Fruit fly (Drosophila melanogaster) whole organism, adult: ENCODE data around the gene SIFaR.
A peak's percentile ranks its signal among the peaks of the same experiment; 100 is the strongest.

Experiments
- CG11617 ChIP-seq: fragments of 200-800 bp; sonication (Bioruptor generic); optimal IDR thresholded peaks from 2 replicates; lab custom pipeline; 2017; ENCODE audit warnings: mild to moderate bottlenecking, missing biosample characterization, missing genetic modification reagents, missing genetic modification characterization
- CG12768 ChIP-seq: fragments of 200-800 bp; sonication (Bioruptor generic); optimal IDR thresholded peaks from 2 replicates; lab custom pipeline; 2017; ENCODE audit warnings: missing biosample characterization, missing genetic modification characterization, mild to moderate bottlenecking, moderate library complexity, missing genetic modification reagents
- CG14711 ChIP-seq: fragments of 200-800 bp; sonication (Bioruptor generic); optimal IDR thresholded peaks from 2 replicates; lab custom pipeline; 2018; ENCODE audit warnings: missing biosample characterization, mild to moderate bottlenecking, missing genetic modification characterization, moderate library complexity
- CG1620 ChIP-seq: fragments of 200-800 bp; sonication (Bioruptor generic); optimal IDR thresholded peaks from 2 replicates; lab custom pipeline; 2016; ENCODE audit warnings: missing biosample characterization, missing genetic modification characterization
- CG33017 ChIP-seq: fragments of 200-800 bp; sonication (Bioruptor generic); optimal IDR thresholded peaks from 2 replicates; lab custom pipeline; 2018; ENCODE audit warnings: missing biosample characterization, mild to moderate bottlenecking, missing genetic modification characterization, moderate library complexity
- CG5204 ChIP-seq: fragments of 200-800 bp; sonication (Bioruptor generic); optimal IDR thresholded peaks from 2 replicates; lab custom pipeline; 2016; ENCODE audit warnings: missing biosample characterization, missing genetic modification characterization
- CG7045 ChIP-seq: fragments of 200-800 bp; sonication (Bioruptor generic); optimal IDR thresholded peaks from 2 replicates; lab custom pipeline; 2017; ENCODE audit warnings: missing biosample characterization, mild to moderate bottlenecking, missing genetic modification characterization
- CG7101 ChIP-seq: fragments of 200-800 bp; sonication (Bioruptor generic); optimal IDR thresholded peaks from 2 replicates; lab custom pipeline; 2018; ENCODE audit warnings: missing biosample characterization, mild to moderate bottlenecking, missing genetic modification characterization, moderate library complexity
- Clk ChIP-seq: fragments of 200-800 bp; sonication (Bioruptor generic); optimal IDR thresholded peaks from 2 replicates; lab custom pipeline; 2017; ENCODE audit warnings: missing biosample characterization, missing genetic modification characterization
- Crg-1 ChIP-seq: fragments of 200-800 bp; sonication (Bioruptor generic); optimal IDR thresholded peaks from 2 replicates; lab custom pipeline; 2016; ENCODE audit warnings: missing biosample characterization, missing genetic modification characterization
- Hr96 ChIP-seq: fragments of 200-800 bp; sonication (Bioruptor generic); optimal IDR thresholded peaks from 2 replicates; lab custom pipeline; 2016; ENCODE audit warnings: missing biosample characterization, missing genetic modification characterization
- Mnt ChIP-seq: fragments of 200-800 bp; sonication (Bioruptor generic); optimal IDR thresholded peaks from 2 replicates; lab custom pipeline; 2016; ENCODE audit warnings: missing biosample characterization, mild to moderate bottlenecking, missing genetic modification characterization
- bab1 ChIP-seq: fragments of 200-800 bp; sonication (Bioruptor generic); optimal IDR thresholded peaks from 3 replicates; lab custom pipeline; 2019; ENCODE audit warnings: missing biosample characterization, mild to moderate bottlenecking, missing genetic modification characterization, moderate library complexity
- cic ChIP-seq: fragments of 200-800 bp; sonication (Bioruptor generic); optimal IDR thresholded peaks from 2 replicates; lab custom pipeline; 2017; ENCODE audit warnings: missing biosample characterization, mild to moderate bottlenecking, missing genetic modification characterization, moderate library complexity
- cnc ChIP-seq, 2 experiments: fragments of >200 bp; optimal IDR thresholded peaks; 2 replicates each; lab custom pipeline; 2017
- kay ChIP-seq: fragments of 200-800 bp; sonication (Bioruptor generic); peaks from one replicate; lab custom pipeline; 2016; ENCODE audit warnings: missing biosample characterization, missing genetic modification characterization, borderline replicate concordance
- ovo ChIP-seq: fragments of 200-800 bp; sonication (Bioruptor generic); optimal IDR thresholded peaks from 2 replicates; lab custom pipeline; 2016; ENCODE audit warnings: missing biosample characterization, missing genetic modification characterization
- pad ChIP-seq: fragments of 200-800 bp; sonication (Bioruptor generic); optimal IDR thresholded peaks from 3 replicates; lab custom pipeline; 2017; ENCODE audit warnings: missing biosample characterization, missing genetic modification characterization, mild to moderate bottlenecking, moderate library complexity, missing genetic modification reagents
- tj ChIP-seq: fragments of 200-800 bp; sonication (Bioruptor generic); optimal IDR thresholded peaks from 3 replicates; lab custom pipeline; 2017; ENCODE audit warnings: missing biosample characterization, mild to moderate bottlenecking, missing genetic modification characterization, moderate library complexity
- toe ChIP-seq: fragments of 200-800 bp; sonication (Bioruptor generic); optimal IDR thresholded peaks from 2 replicates; lab custom pipeline; 2016; ENCODE audit warnings: missing biosample characterization, missing genetic modification characterization

SIFaR gene

DNA sequence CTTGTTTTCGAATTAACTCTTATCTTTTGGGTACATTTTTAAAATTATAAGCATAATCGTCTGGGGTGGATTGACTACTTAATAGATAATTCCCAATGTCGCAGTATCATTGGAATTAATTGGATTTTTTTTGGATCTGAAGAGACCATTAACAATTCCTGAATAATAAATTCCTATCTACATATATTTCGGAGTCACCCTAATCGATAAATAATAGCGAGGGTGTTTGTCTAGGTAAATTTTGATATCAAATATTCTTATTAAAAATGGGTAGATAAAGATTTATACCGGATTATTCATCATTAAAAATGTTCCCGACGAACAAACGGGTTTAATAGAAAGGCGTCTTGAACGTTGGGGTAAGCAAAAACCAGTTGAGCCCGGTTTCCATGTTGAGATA is 18.9 kb downstream of the SIFaR start:
- TF ChIP-seq kay (GFP tag; lab: Kevin White, UChicago): peak; percentile 90
- no peak for TF ChIP-seq CG14711 (tag; lab: Kevin White, UChicago)

DNA sequence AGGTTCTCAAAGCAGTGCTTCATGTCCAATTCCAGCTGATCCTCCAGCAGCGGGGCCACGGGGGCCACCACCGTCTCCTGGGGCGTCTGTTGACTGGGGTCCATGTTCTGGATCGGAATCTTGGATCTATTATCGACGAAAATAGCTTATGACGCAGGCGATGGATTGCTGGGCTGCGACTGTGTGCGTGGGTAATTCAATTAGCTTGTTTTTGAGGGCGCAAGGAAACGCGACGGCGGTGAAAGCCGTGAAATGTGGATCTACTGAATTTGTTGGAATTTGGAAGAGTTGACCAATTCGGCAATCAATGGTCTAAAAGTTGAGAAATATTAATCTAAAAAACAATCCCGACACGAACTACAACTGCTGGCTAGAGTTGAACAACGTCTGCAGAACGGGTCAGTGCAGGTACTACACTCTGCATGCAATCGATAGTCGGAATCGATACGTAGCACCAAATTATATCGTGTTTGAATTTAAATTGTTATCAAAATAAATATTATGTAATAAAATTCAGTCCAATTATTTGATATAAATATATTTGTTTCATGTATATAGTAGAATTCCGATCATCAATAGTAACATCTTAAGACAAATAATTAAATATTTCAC is 20.3 kb downstream of the SIFaR start, which contains the start of gene CG3308:
Gene CG3308 (minus strand): TSS at position 391 of the 612 bp plus-strand sequence.
- peak; percentile 65 for TF ChIP-seq Mnt (GFP tag; lab: Kevin White, UChicago)
- TF ChIP-seq bab1 (GFP tag; lab: Kevin White, UChicago): peak; percentile 57
- peak; percentile 52 for TF ChIP-seq CG33017 (tag; lab: Kevin White, UChicago)
- peak; percentile 12 for TF ChIP-seq Clk (GFP tag; lab: Kevin White, UChicago)
- peak; percentile 79 for TF ChIP-seq kay (GFP tag; lab: Kevin White, UChicago)
- peak; percentile 54 for TF ChIP-seq Hr96 (GFP tag; lab: Kevin White, UChicago)
- peak; percentile 72 for TF ChIP-seq Crg-1 (GFP tag; lab: Kevin White, UChicago)
- peak; percentile 48 for TF ChIP-seq CG7045 (GFP tag; lab: Kevin White, UChicago)
- TF ChIP-seq cic (GFP tag; lab: Kevin White, UChicago): peak; percentile 64
- peak; percentile 51 for TF ChIP-seq CG14711 (tag; lab: Kevin White, UChicago)
- peak; percentile 40 for TF ChIP-seq toe
- TF ChIP-seq CG7101 (tag; lab: Kevin White, UChicago): peak; percentile 69
- TF ChIP-seq CG11617 (GFP tag; lab: Kevin White, UChicago): peak; percentile 56
- peak; percentile 51 for TF ChIP-seq CG12768
- TF ChIP-seq CG1620 (GFP tag; lab: Kevin White, UChicago): peak; percentile 66
- no peak for TF ChIP-seq tj (GFP tag; lab: Kevin White, UChicago)
- TF ChIP-seq CG5204: no peak
- TF ChIP-seq pad: peak; percentile 60
- TF ChIP-seq cnc (optimal IDR thresholded peaks at IDR 0.05; lab: Kevin White, UChicago): no peak
- TF ChIP-seq ovo (GFP tag; lab: Kevin White, UChicago): no peak

DNA sequence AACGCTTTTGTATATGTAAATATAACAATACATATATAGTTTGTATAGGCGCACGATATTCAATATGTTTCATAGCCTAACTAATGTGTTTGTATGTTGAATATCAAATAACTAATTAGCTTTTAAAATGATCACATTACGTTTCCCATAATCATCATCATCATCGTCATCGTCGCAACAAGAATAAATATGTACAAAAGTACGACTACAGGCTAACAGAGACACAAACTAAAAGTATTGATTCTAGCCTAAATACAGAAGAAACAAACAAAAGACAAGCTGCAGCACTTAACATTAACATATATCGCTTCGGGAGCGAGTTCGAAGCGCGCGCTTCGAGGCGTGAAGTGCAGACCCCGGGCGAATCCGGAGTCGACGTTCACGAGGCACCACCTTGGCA is 22.6 kb downstream of the SIFaR start:
- TF ChIP-seq Clk (GFP tag; lab: Kevin White, UChicago) (no peak), Mnt (GFP tag; lab: Kevin White, UChicago) (no peak), cnc (optimal IDR thresholded peaks at IDR 0.05; lab: Kevin White, UChicago) (no peak), toe (no peak)

DNA sequence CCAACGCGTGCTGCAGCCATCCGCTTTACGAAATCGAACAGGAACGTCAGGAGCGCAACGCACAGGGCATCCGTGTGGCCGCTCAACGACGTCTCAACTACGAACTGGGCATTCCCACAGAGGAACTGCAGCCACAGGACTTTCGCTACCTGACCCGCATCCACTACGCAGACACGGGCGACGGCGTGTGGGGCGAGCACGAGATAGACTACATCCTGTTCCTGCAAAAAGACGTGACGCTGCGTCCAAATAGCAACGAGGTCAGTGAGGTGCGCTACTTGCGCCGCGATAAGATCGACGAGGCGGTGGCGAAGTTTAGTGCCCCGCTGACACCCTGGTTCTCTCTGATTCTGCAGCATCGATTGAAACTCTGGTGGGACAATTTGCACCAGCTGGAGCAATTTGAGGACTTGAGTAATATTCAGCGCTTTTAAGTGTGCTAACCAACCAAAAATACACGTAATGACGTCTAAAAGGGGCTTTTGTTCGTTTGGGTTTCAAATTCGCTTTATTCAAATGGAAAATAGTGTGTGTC is 23.1 kb downstream of the SIFaR start:
- no peak for TF ChIP-seq CG1620 (GFP tag; lab: Kevin White, UChicago)
- no peak for TF ChIP-seq CG11617 (GFP tag; lab: Kevin White, UChicago)
- no peak for TF ChIP-seq CG33017 (tag; lab: Kevin White, UChicago)
- TF ChIP-seq CG12768: no peak
- no peak for TF ChIP-seq CG5204
- no peak for TF ChIP-seq kay (GFP tag; lab: Kevin White, UChicago)
- TF ChIP-seq CG7045 (GFP tag; lab: Kevin White, UChicago): no peak
- no peak for TF ChIP-seq toe
- no peak for TF ChIP-seq CG14711 (tag; lab: Kevin White, UChicago)

DNA sequence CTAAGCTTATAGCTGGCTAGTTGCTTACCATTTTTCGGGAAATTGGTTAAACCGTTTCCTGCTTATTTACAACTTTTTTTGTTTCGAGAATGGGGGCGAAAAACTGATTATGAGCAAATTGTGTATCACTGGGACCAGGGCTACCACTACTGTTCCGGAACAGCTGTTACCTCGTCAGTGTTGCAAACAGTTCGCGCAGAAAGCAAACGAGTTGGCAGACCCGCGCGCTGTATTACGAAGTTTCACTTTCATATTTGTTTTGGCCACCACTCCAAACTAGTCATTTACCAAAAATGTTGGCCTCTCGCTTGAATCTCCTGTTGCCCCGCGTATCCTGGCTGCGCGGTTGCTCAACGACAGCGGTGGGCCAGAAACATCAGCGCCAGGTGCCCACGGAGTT is 23.9 kb downstream of the SIFaR start, which contains the start of the genes AP-2sigma and Idi:
Gene AP-2sigma (minus strand): TSS at position 153 of the 400 bp plus-strand sequence.
Gene Idi (plus strand): TSS at position 204 of the 400 bp plus-strand sequence.
- peak; percentile 55 for TF ChIP-seq Mnt (GFP tag; lab: Kevin White, UChicago)
- TF ChIP-seq cnc (optimal IDR thresholded peaks at IDR 0.05; lab: Kevin White, UChicago): no peak
- TF ChIP-seq CG7101 (tag; lab: Kevin White, UChicago): peak; percentile 51
- TF ChIP-seq ovo (GFP tag; lab: Kevin White, UChicago): no peak
- no peak for TF ChIP-seq kay (GFP tag; lab: Kevin White, UChicago)
- peak; percentile 26 for TF ChIP-seq CG14711 (tag; lab: Kevin White, UChicago)
- peak; percentile 26 for TF ChIP-seq tj (GFP tag; lab: Kevin White, UChicago)
- peak; percentile 11 for TF ChIP-seq CG33017 (tag; lab: Kevin White, UChicago)
- peak; percentile 28 for TF ChIP-seq CG7045 (GFP tag; lab: Kevin White, UChicago)
- peak; percentile 65 for TF ChIP-seq Crg-1 (GFP tag; lab: Kevin White, UChicago)
- no peak for TF ChIP-seq toe
- peak; percentile 31 for TF ChIP-seq bab1 (GFP tag; lab: Kevin White, UChicago)
- peak; percentile 34 for TF ChIP-seq CG11617 (GFP tag; lab: Kevin White, UChicago)
- no peak for TF ChIP-seq CG5204
- TF ChIP-seq pad: peak; percentile 58
- TF ChIP-seq Hr96 (GFP tag; lab: Kevin White, UChicago): no peak
- peak; percentile 63 for TF ChIP-seq cic (GFP tag; lab: Kevin White, UChicago)
- TF ChIP-seq CG12768: peak; percentile 22
- TF ChIP-seq CG1620 (GFP tag; lab: Kevin White, UChicago): peak; percentile 55
- peak; percentile 47 for TF ChIP-seq Clk (GFP tag; lab: Kevin White, UChicago)

DNA sequence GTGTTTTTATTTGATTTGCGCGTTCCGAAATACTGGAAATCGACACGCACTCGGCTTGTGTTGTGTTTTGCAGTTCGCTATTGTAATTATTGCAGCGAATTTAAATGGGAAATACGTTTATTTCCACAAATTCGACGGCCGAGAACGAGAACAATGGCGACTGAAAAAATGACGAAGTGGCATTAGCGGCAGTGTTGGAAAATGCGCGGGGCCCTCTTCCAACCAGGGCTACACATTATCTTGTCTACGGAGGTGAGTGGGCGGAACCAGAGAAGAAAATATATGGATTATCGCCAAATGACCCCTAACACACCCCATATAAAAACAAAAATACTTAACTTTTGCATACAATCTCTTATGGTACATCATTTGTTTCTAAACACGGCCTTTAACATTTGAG is 24.9 kb downstream of the SIFaR start, which contains the start of gene Rab1:
Gene Rab1 (minus strand): TSS at position 188 of the 400 bp plus-strand sequence.
- TF ChIP-seq bab1 (GFP tag; lab: Kevin White, UChicago) (peak; percentile 68), toe (peak; percentile 63), ovo (GFP tag; lab: Kevin White, UChicago) (peak; percentile 40), CG7101 (tag; lab: Kevin White, UChicago) (peak; percentile 61), CG5204 (no peak), CG7045 (GFP tag; lab: Kevin White, UChicago) (peak; percentile 19), CG1620 (GFP tag; lab: Kevin White, UChicago) (peak; percentile 73), CG14711 (tag; lab: Kevin White, UChicago) (peak; percentile 17), pad (peak; percentile 50), Crg-1 (GFP tag; lab: Kevin White, UChicago) (peak; percentile 80), CG12768 (peak; percentile 65), cnc (optimal IDR thresholded peaks at IDR 0.05; lab: Kevin White, UChicago) (no peak), CG11617 (GFP tag; lab: Kevin White, UChicago) (peak; percentile 10), cic (GFP tag; lab: Kevin White, UChicago) (peak; percentile 42), CG33017 (tag; lab: Kevin White, UChicago) (peak; percentile 29), Hr96 (GFP tag; lab: Kevin White, UChicago) (peak; percentile 72), kay (GFP tag; lab: Kevin White, UChicago) (peak; percentile 61), Mnt (GFP tag; lab: Kevin White, UChicago) (peak; percentile 71), Clk (GFP tag; lab: Kevin White, UChicago) (no peak), tj (GFP tag; lab: Kevin White, UChicago) (peak; percentile 42)
